Worm (Caenorhabditis elegans): ENCODE measurements around the gene E02C12.6.
A peak's percentile ranks its signal among the peaks of the same experiment; 100 is the strongest.

ce11 chrV:9382538-9383328, 11.8 kb upstream of the E02C12.6 start:
- TF ChIP-seq him-1 (tag; optimal IDR thresholded peaks at IDR 0.05) (no peak), W03F9.2 (tag; optimal IDR thresholded peaks at IDR 0.05) (peak; percentile 54), dao-5 (tag; optimal IDR thresholded peaks at IDR 0.05) (no peak)
